Worm (Caenorhabditis elegans) whole organism, L4 larva: ENCODE measurements around the gene pot-1.

Experiments
- daf-12 ChIP-seq: fragments of 150-350 bp; optimal IDR thresholded peaks from 2 replicates; lab custom pipeline; 2014; ENCODE audit warnings: missing biosample characterization, missing genetic modification reagents, missing genetic modification characterization

The pot-1 gene

ce11 chrIII:7083106-7083505 lies 50.4 kb downstream of the pot-1 start:
- no peak for TF ChIP-seq daf-12 (tag; lab: Kevin White, UChicago)
